Fruit fly (Drosophila melanogaster) whole organism, embryonic: ENCODE data around the gene eco.

Experiments
- Abd-B ChIP-seq: fragments of 200-800 bp; sonication (Bioruptor generic); optimal IDR thresholded peaks from 2 replicates; lab custom pipeline; 2018; ENCODE audit warnings: missing biosample characterization, mild to moderate bottlenecking, missing genetic modification characterization, moderate library complexity
- Aef1 ChIP-seq: fragments of 200-800 bp; sonication (Bioruptor generic); IDR thresholded peaks from 3 replicates; pipeline ENCODE4 v1.3.6; 2022; ENCODE audit warnings: missing biosample characterization, missing genetic modification characterization
- B-H1 ChIP-seq: fragments of 200-800 bp; sonication (Bioruptor generic); IDR thresholded peaks from 3 replicates; pipeline ENCODE4 v1.3.6; 2022; ENCODE audit warnings: missing biosample characterization, missing genetic modification characterization
- CG10147 ChIP-seq: fragments of 200-800 bp; sonication (Bioruptor generic); optimal IDR thresholded peaks from 2 replicates; lab custom pipeline; 2019; ENCODE audit warnings: missing biosample characterization, mild to moderate bottlenecking, missing genetic modification characterization, moderate library complexity
- CG11085 ChIP-seq: fragments of 200-800 bp; sonication (Bioruptor generic); IDR thresholded peaks from 2 replicates; pipeline ENCODE4 v1.3.6; 2022; ENCODE audit warnings: missing biosample characterization, missing genetic modification characterization
- CG11504 ChIP-seq: fragments of 200-800 bp; sonication (Bioruptor generic); optimal IDR thresholded peaks from 3 replicates; lab custom pipeline; 2019; ENCODE audit warnings: missing biosample characterization, mild to moderate bottlenecking, missing genetic modification characterization, moderate library complexity
- CG11696 ChIP-seq: fragments of 200-800 bp; sonication (Bioruptor generic); IDR thresholded peaks from 2 replicates; pipeline ENCODE4 v1.3.6; 2022; ENCODE audit warnings: missing biosample characterization, missing genetic modification characterization
- CG12104 ChIP-seq: fragments of 200-800 bp; sonication (Bioruptor generic); optimal IDR thresholded peaks from 3 replicates; lab custom pipeline; 2016; ENCODE audit warnings: missing biosample characterization, missing genetic modification characterization
- CG12659 ChIP-seq: fragments of 200-800 bp; sonication (Bioruptor generic); optimal IDR thresholded peaks from 3 replicates; lab custom pipeline; 2017; ENCODE audit warnings: mild to moderate bottlenecking, missing biosample characterization, missing genetic modification reagents, missing genetic modification characterization
- CG13894 ChIP-seq: fragments of 200-800 bp; sonication (Bioruptor generic); optimal IDR thresholded peaks from 3 replicates; lab custom pipeline; 2018; ENCODE audit warnings: missing biosample characterization, mild to moderate bottlenecking, missing genetic modification characterization, moderate library complexity
- CG17361 ChIP-seq: fragments of 200-800 bp; sonication (Bioruptor generic); IDR thresholded peaks from 3 replicates; pipeline ENCODE4 v1.3.6; 2022; ENCODE audit warnings: missing biosample characterization, missing genetic modification characterization
- CG2202 ChIP-seq: fragments of 200-800 bp; sonication (Bioruptor generic); optimal IDR thresholded peaks from 2 replicates; lab custom pipeline; 2018; ENCODE audit warnings: missing biosample characterization, mild to moderate bottlenecking, missing genetic modification characterization
- CG32772 ChIP-seq: fragments of 200-800 bp; sonication (Bioruptor generic); IDR thresholded peaks from 2 replicates; pipeline ENCODE4 v1.3.6; 2022; ENCODE audit warnings: missing biosample characterization, missing genetic modification characterization
- CG6813 ChIP-seq: fragments of 200-800 bp; sonication (Bioruptor generic); optimal IDR thresholded peaks from 2 replicates; lab custom pipeline; 2017; ENCODE audit warnings: missing biosample characterization, missing genetic modification characterization, mild to moderate bottlenecking, moderate library complexity, missing genetic modification reagents
- CG7271 ChIP-seq: fragments of 200-800 bp; sonication (Bioruptor generic); optimal IDR thresholded peaks from 2 replicates; lab custom pipeline; 2018; ENCODE audit warnings: missing biosample characterization, mild to moderate bottlenecking, missing genetic modification characterization, moderate library complexity
- CG7963 ChIP-seq: fragments of 200-800 bp; sonication (Bioruptor generic); IDR thresholded peaks from 3 replicates; pipeline ENCODE4 v1.3.6; 2022; ENCODE audit warnings: missing biosample characterization, missing genetic modification characterization; ENCODE audit not compliant: partially characterized antibody
- CG9609 ChIP-seq: fragments of 200-800 bp; sonication (Bioruptor generic); optimal IDR thresholded peaks from 3 replicates; lab custom pipeline; 2016; ENCODE audit warnings: missing biosample characterization, missing genetic modification characterization
- CG9932 ChIP-seq: fragments of 200-800 bp; sonication (Bioruptor generic); IDR thresholded peaks from 2 replicates; pipeline ENCODE4 v1.3.6; 2022; ENCODE audit warnings: missing biosample characterization, missing genetic modification characterization
- D ChIP-seq, 2 experiments: fragments of 200-800 bp in 1 of 2; fragments of >200 bp in 1 of 2; sonication (Bioruptor generic) in 1 of 2; optimal IDR thresholded peaks; 2 replicates in 1 of 2; 3 replicates in 1 of 2; lab custom pipeline; 2017; ENCODE audit warnings: mild to moderate bottlenecking in 1 of 2, missing biosample characterization in 1 of 2, missing genetic modification characterization in 1 of 2, missing genetic modification reagents in 1 of 2
- Deaf1 ChIP-seq: fragments of 200-800 bp; optimal IDR thresholded peaks from 3 replicates; lab custom pipeline; 2019; ENCODE audit warnings: missing biosample characterization, mild to moderate bottlenecking, missing genetic modification characterization, moderate library complexity
- Doc3 ChIP-seq: fragments of 200-800 bp; sonication (Bioruptor generic); IDR thresholded peaks from 3 replicates; pipeline ENCODE4 v1.3.6; 2022; ENCODE audit warnings: missing biosample characterization, missing genetic modification characterization; ENCODE audit not compliant: partially characterized antibody
- H15 ChIP-seq: fragments of 200-800 bp; sonication (Bioruptor generic); IDR thresholded peaks from 3 replicates; pipeline ENCODE4 v1.3.6; 2022; ENCODE audit warnings: missing biosample characterization, missing genetic modification characterization
- HLH3B ChIP-seq: fragments of 200-800 bp; sonication (Bioruptor generic); IDR thresholded peaks from 2 replicates; pipeline ENCODE4 v1.3.6; 2022; ENCODE audit warnings: missing biosample characterization, missing genetic modification characterization
- HmgD ChIP-seq: fragments of 200-800 bp; sonication (Bioruptor generic); optimal IDR thresholded peaks from 3 replicates; lab custom pipeline; 2016; ENCODE audit warnings: missing biosample characterization, missing genetic modification characterization
- Hmr ChIP-seq: fragments of 200-800 bp; sonication (Bioruptor generic); optimal IDR thresholded peaks from 3 replicates; lab custom pipeline; 2017; ENCODE audit warnings: mild to moderate bottlenecking, missing biosample characterization, missing genetic modification reagents, missing genetic modification characterization
- Lhr ChIP-seq: fragments of 200-800 bp; sonication (Bioruptor generic); optimal IDR thresholded peaks from 3 replicates; lab custom pipeline; 2017; ENCODE audit warnings: mild to moderate bottlenecking, missing biosample characterization, missing genetic modification reagents, missing genetic modification characterization
- Nf-YB ChIP-seq: fragments of 200-800 bp; sonication (Bioruptor generic); optimal IDR thresholded peaks from 3 replicates; lab custom pipeline; 2019; ENCODE audit warnings: missing biosample characterization, mild to moderate bottlenecking, missing genetic modification characterization, moderate library complexity
- Optix ChIP-seq: fragments of 200-800 bp; sonication (Bioruptor generic); IDR thresholded peaks from 3 replicates; pipeline ENCODE4 v1.3.6; 2022; ENCODE audit warnings: missing biosample characterization, missing genetic modification characterization
- ab ChIP-seq: fragments of 200-800 bp; sonication (Bioruptor generic); optimal IDR thresholded peaks from 2 replicates; lab custom pipeline; 2016; ENCODE audit warnings: missing biosample characterization, missing genetic modification characterization
- dmrt99B ChIP-seq: fragments of 200-800 bp; sonication (Bioruptor generic); optimal IDR thresholded peaks from 2 replicates; lab custom pipeline; 2018; ENCODE audit warnings: missing biosample characterization, mild to moderate bottlenecking, missing genetic modification characterization, moderate library complexity
- ems ChIP-seq: fragments of 200-800 bp; sonication (Bioruptor generic); optimal IDR thresholded peaks from 3 replicates; lab custom pipeline; 2016; ENCODE audit warnings: missing biosample characterization, missing genetic modification characterization
- eyg ChIP-seq: fragments of 200-800 bp; sonication (Bioruptor generic); optimal IDR thresholded peaks from 3 replicates; lab custom pipeline; 2016; ENCODE audit warnings: missing biosample characterization, missing genetic modification characterization
- fd3F ChIP-seq: fragments of 200-800 bp; sonication (Bioruptor generic); optimal IDR thresholded peaks from 2 replicates; lab custom pipeline; 2018; ENCODE audit warnings: missing biosample characterization, mild to moderate bottlenecking, missing genetic modification characterization, moderate library complexity
- fu2 ChIP-seq: fragments of 200-800 bp; sonication (Bioruptor generic); optimal IDR thresholded peaks from 2 replicates; lab custom pipeline; 2016; ENCODE audit warnings: missing biosample characterization, missing genetic modification characterization
- gem ChIP-seq: fragments of 200-800 bp; sonication (Bioruptor generic); optimal IDR thresholded peaks from 2 replicates; lab custom pipeline; 2019; ENCODE audit warnings: missing biosample characterization, mild to moderate bottlenecking, missing genetic modification characterization, moderate library complexity
- gfzf ChIP-seq: fragments of 200-800 bp; sonication (Bioruptor generic); optimal IDR thresholded peaks from 2 replicates; lab custom pipeline; 2016; ENCODE audit warnings: missing biosample characterization, mild to moderate bottlenecking, missing genetic modification characterization, moderate library complexity
- klu ChIP-seq: fragments of 200-800 bp; sonication (Bioruptor generic); IDR thresholded peaks from 2 replicates; pipeline ENCODE4 v1.3.6; 2022; ENCODE audit warnings: missing biosample characterization, missing genetic modification characterization
- mld ChIP-seq: fragments of 200-800 bp; sonication (Bioruptor generic); IDR thresholded peaks from 3 replicates; pipeline ENCODE4 v1.3.6; 2022; ENCODE audit warnings: missing biosample characterization, missing genetic modification characterization; ENCODE audit not compliant: partially characterized antibody
- nom ChIP-seq: fragments of 200-800 bp; sonication (Bioruptor generic); optimal IDR thresholded peaks from 2 replicates; lab custom pipeline; 2017; ENCODE audit warnings: missing biosample characterization, missing genetic modification characterization, mild to moderate bottlenecking, moderate library complexity, missing genetic modification reagents
- phol ChIP-seq: fragments of 200-800 bp; sonication (Bioruptor generic); optimal IDR thresholded peaks from 3 replicates; lab custom pipeline; 2018; ENCODE audit warnings: missing biosample characterization, mild to moderate bottlenecking, missing genetic modification characterization, moderate library complexity
- ro ChIP-seq: fragments of 200-800 bp; sonication (Bioruptor generic); IDR thresholded peaks from 2 replicates; pipeline ENCODE4 v1.3.6; 2022; ENCODE audit warnings: missing biosample characterization, missing genetic modification characterization
- seq ChIP-seq: fragments of 200-800 bp; sonication (Bioruptor generic); IDR thresholded peaks from 2 replicates; pipeline ENCODE4 v1.3.6; 2022; ENCODE audit warnings: missing biosample characterization, missing genetic modification characterization
- sim ChIP-seq: fragments of 200-800 bp; sonication (Bioruptor generic); IDR thresholded peaks from 2 replicates; pipeline ENCODE4 v1.3.6; 2022; ENCODE audit warnings: missing biosample characterization, missing genetic modification characterization
- so ChIP-seq: fragments of 200-800 bp; sonication (Bioruptor generic); IDR thresholded peaks from 3 replicates; pipeline ENCODE4 v1.3.6; 2022; ENCODE audit warnings: missing biosample characterization, missing genetic modification characterization
- tio ChIP-seq: fragments of 200-800 bp; sonication (Bioruptor generic); optimal IDR thresholded peaks from 2 replicates; lab custom pipeline; 2017; ENCODE audit warnings: missing biosample characterization, missing genetic modification characterization, inconsistent platforms
- unc-4 ChIP-seq: fragments of 200-800 bp; sonication (Bioruptor generic); IDR thresholded peaks from 2 replicates; pipeline ENCODE4 v1.3.6; 2022; ENCODE audit warnings: missing biosample characterization, missing genetic modification characterization; ENCODE audit not compliant: partially characterized antibody
- yki ChIP-seq: fragments of >200 bp; optimal IDR thresholded peaks from 3 replicates; lab custom pipeline; 2018
- zen ChIP-seq: fragments of 200-800 bp; sonication (Bioruptor generic); optimal IDR thresholded peaks from 3 replicates; lab custom pipeline; 2018; ENCODE audit warnings: missing biosample characterization, mild to moderate bottlenecking, missing genetic modification characterization, moderate library complexity
- zf30C ChIP-seq: fragments of 200-800 bp; sonication (Bioruptor generic); optimal IDR thresholded peaks from 3 replicates; lab custom pipeline; 2018; ENCODE audit warnings: missing biosample characterization, mild to moderate bottlenecking, missing genetic modification characterization

Gene eco

dm6 chr3L:7356386-7357117, 17.4 kb upstream of the eco start, which contains the start of gene CTCF (continued):
- TF ChIP-seq Nf-YB (GFP tag; lab: Kevin White, UChicago) (no peak), H15 (peak; percentile 41; the same call in 1 of the 3 replicates), CG32772 (GFP tag; lab: Robert Waterston, UW) (peak; percentile 64), Aef1 (no peak), sim (no peak), CG7963 (peak; percentile 68), CG6813 (GFP tag; lab: Kevin White, UChicago) (no peak), tio (no peak), so (no peak), ro (no peak), CG2202 (tag; lab: Kevin White, UChicago) (no peak), CG12104 (no peak), fd3F (GFP tag; lab: Kevin White, UChicago) (peak; percentile 4), CG17361 (GFP tag; lab: Robert Waterston, UW) (peak; percentile 74), Optix (GFP tag; lab: Robert Waterston, UW) (no peak), unc-4 (GFP tag; lab: Robert Waterston, UW) (peak; percentile 88), zf30C (GFP tag; lab: Kevin White, UChicago) (no peak), zen (tag; lab: Kevin White, UChicago) (peak; percentile 18), phol (tag; lab: Kevin White, UChicago) (peak; percentile 100), CG13894 (tag; lab: Kevin White, UChicago) (peak; percentile 35), gfzf (GFP tag; lab: Kevin White, UChicago) (peak; percentile 24), Deaf1 (tag; lab: Kevin White, UChicago) (no peak), klu (GFP tag; lab: Robert Waterston, UW) (no peak), gem (tag; lab: Kevin White, UChicago) (no peak), HmgD (GFP tag; lab: Kevin White, UChicago) (no peak), eyg (GFP tag; lab: Kevin White, UChicago) (no peak), Abd-B (GFP tag; lab: Kevin White, UChicago) (peak; percentile 14), nom (GFP tag; lab: Kevin White, UChicago) (no peak), Lhr (GFP tag; lab: Kevin White, UChicago) (peak; percentile 46), CG9932 (peak; percentile 43), mld (GFP tag; lab: Robert Waterston, UW) (peak; percentile 70; the same call in 2 of the 3 replicates), ab (GFP tag; lab: Kevin White, UChicago) (no peak), CG12659 (GFP tag; lab: Kevin White, UChicago) (peak; percentile 77), dmrt99B (tag; lab: Kevin White, UChicago) (peak; percentile 16), CG9609 (GFP tag; lab: Kevin White, UChicago) (peak; percentile 40), D (optimal IDR thresholded peaks at IDR 0.05; lab: Kevin White, UChicago) (peak; percentile 58), D (GFP tag; optimal IDR thresholded peaks at IDR 0.05; lab: Kevin White, UChicago) (peak; percentile 1), CG11696 (GFP tag; lab: Robert Waterston, UW) (no peak), Hmr (GFP tag; lab: Kevin White, UChicago) (no peak), HLH3B (GFP tag; lab: Robert Waterston, UW) (peak; percentile 51), yki (lab: Kevin White, UChicago) (no peak), CG11504 (no peak), Doc3 (GFP tag; lab: Robert Waterston, UW) (peak; percentile 84), fu2 (GFP tag; lab: Kevin White, UChicago) (no peak), CG7271 (tag; lab: Kevin White, UChicago) (peak; percentile 39), B-H1 (GFP tag; lab: Robert Waterston, UW) (no peak), CG10147 (peak; percentile 32), CG11085 (GFP tag; lab: Robert Waterston, UW) (no peak), ems (no peak), seq (0 out of 2 replicates have a peak, but pooled peaks have one; percentile 8)
